Fruit fly (Drosophila melanogaster) whole organism, embryonic: ENCODE results near the gene cmb.

ENCODE experiments used
- Ada2b ChIP-seq: fragments of 200-800 bp; sonication (Bioruptor generic); IDR thresholded peaks from 2 replicates; pipeline ENCODE4 v1.3.6; 2022; ENCODE audit warnings: missing biosample characterization, missing genetic modification characterization
- Antp ChIP-seq: fragments of 200-800 bp; sonication (Bioruptor generic); optimal IDR thresholded peaks from 3 replicates; lab custom pipeline; 2016; ENCODE audit warnings: missing biosample characterization, missing genetic modification characterization
- Blimp-1 ChIP-seq: fragments of 200-800 bp; sonication (Bioruptor generic); optimal IDR thresholded peaks from 3 replicates; lab custom pipeline; 2018; ENCODE audit warnings: missing biosample characterization, missing genetic modification characterization, mild to moderate bottlenecking, moderate library complexity, missing genetic modification reagents
- Bteb2 ChIP-seq: fragments of 200-800 bp; sonication (Bioruptor generic); optimal IDR thresholded peaks from 2 replicates; lab custom pipeline; 2016; ENCODE audit warnings: missing biosample characterization, missing genetic modification characterization
- CG11504 ChIP-seq: fragments of 200-800 bp; sonication (Bioruptor generic); optimal IDR thresholded peaks from 3 replicates; lab custom pipeline; 2019; ENCODE audit warnings: missing biosample characterization, mild to moderate bottlenecking, missing genetic modification characterization, moderate library complexity
- CG14014 ChIP-seq: fragments of 200-800 bp; sonication (Bioruptor generic); IDR thresholded peaks from 2 replicates; pipeline ENCODE4 v1.3.6; 2022; ENCODE audit warnings: missing biosample characterization, missing genetic modification characterization
- CG15514 ChIP-seq: fragments of 200-800 bp; sonication (Bioruptor generic); optimal IDR thresholded peaks from 3 replicates; lab custom pipeline; 2017; ENCODE audit warnings: missing biosample characterization, missing genetic modification characterization, mild to moderate bottlenecking, moderate library complexity, missing genetic modification reagents
- CG15696 ChIP-seq: fragments of 200-800 bp; sonication (Bioruptor generic); optimal IDR thresholded peaks from 2 replicates; lab custom pipeline; 2019; ENCODE audit warnings: missing biosample characterization, mild to moderate bottlenecking, missing genetic modification characterization, moderate library complexity
- CG17328 ChIP-seq: fragments of 200-800 bp; sonication (Bioruptor generic); IDR thresholded peaks from 2 replicates; pipeline ENCODE4 v1.3.6; 2022; ENCODE audit warnings: missing biosample characterization, missing genetic modification characterization
- CG17359 ChIP-seq: fragments of 200-800 bp; sonication (Bioruptor generic); optimal IDR thresholded peaks from 3 replicates; lab custom pipeline; 2018; ENCODE audit warnings: missing biosample characterization, mild to moderate bottlenecking, missing genetic modification characterization, moderate library complexity
- CG18599 ChIP-seq: fragments of 200-800 bp; sonication (Bioruptor generic); optimal IDR thresholded peaks from 3 replicates; lab custom pipeline; 2017; ENCODE audit warnings: missing biosample characterization, missing genetic modification characterization, mild to moderate bottlenecking, moderate library complexity, missing genetic modification reagents
- CG2199 ChIP-seq: fragments of 200-800 bp; sonication (Bioruptor generic); IDR thresholded peaks from 3 replicates; pipeline ENCODE4 v1.3.6; 2022; ENCODE audit warnings: missing biosample characterization, missing genetic modification characterization
- CG2678 ChIP-seq: fragments of 200-800 bp; sonication (Bioruptor generic); optimal IDR thresholded peaks from 3 replicates; lab custom pipeline; 2019; ENCODE audit warnings: missing biosample characterization, mild to moderate bottlenecking, missing genetic modification characterization, moderate library complexity
- CG30020 ChIP-seq: fragments of 200-800 bp; optimal IDR thresholded peaks from 2 replicates; lab custom pipeline; 2019; ENCODE audit warnings: missing biosample characterization, mild to moderate bottlenecking, missing genetic modification characterization, moderate library complexity
- CG32532 ChIP-seq: fragments of 200-800 bp; sonication (Bioruptor generic); IDR thresholded peaks from 2 replicates; pipeline ENCODE4 v1.3.6; 2022; ENCODE audit warnings: missing biosample characterization, missing genetic modification characterization
- CG3407 ChIP-seq: fragments of 200-800 bp; sonication (Bioruptor generic); optimal IDR thresholded peaks from 2 replicates; lab custom pipeline; 2018; ENCODE audit warnings: missing biosample characterization, mild to moderate bottlenecking, missing genetic modification characterization
- CG3995 ChIP-seq: fragments of 200-800 bp; sonication (Bioruptor generic); optimal IDR thresholded peaks from 3 replicates; lab custom pipeline; 2016; ENCODE audit warnings: missing biosample characterization, missing genetic modification characterization
- CG5953 ChIP-seq: fragments of 200-800 bp; sonication (Bioruptor generic); IDR thresholded peaks from 2 replicates; pipeline ENCODE4 v1.3.6; 2022; ENCODE audit warnings: missing biosample characterization, missing genetic modification characterization
- CG6813 ChIP-seq: fragments of 200-800 bp; sonication (Bioruptor generic); optimal IDR thresholded peaks from 2 replicates; lab custom pipeline; 2017; ENCODE audit warnings: missing biosample characterization, missing genetic modification characterization, mild to moderate bottlenecking, moderate library complexity, missing genetic modification reagents
- CG8765 ChIP-seq: fragments of 200-800 bp; sonication (Bioruptor generic); IDR thresholded peaks from 2 replicates; pipeline ENCODE4 v1.3.6; 2022; ENCODE audit warnings: missing biosample characterization, missing genetic modification characterization
- Dll ChIP-seq: fragments of 200-800 bp; sonication (Bioruptor generic); IDR thresholded peaks from 4 replicates; pipeline ENCODE4 v1.3.6; 2022; ENCODE audit warnings: missing biosample characterization, missing genetic modification characterization; ENCODE audit not compliant: partially characterized antibody
- Doc3 ChIP-seq: fragments of 200-800 bp; sonication (Bioruptor generic); IDR thresholded peaks from 3 replicates; pipeline ENCODE4 v1.3.6; 2022; ENCODE audit warnings: missing biosample characterization, missing genetic modification characterization; ENCODE audit not compliant: partially characterized antibody
- E2f2 ChIP-seq: fragments of 200-800 bp; sonication (Bioruptor generic); IDR thresholded peaks from 2 replicates; pipeline ENCODE4 v1.3.6; 2022; ENCODE audit warnings: missing biosample characterization, missing genetic modification characterization
- Med ChIP-seq: fragments of 200-800 bp; sonication (Bioruptor generic); peaks from one replicate; lab custom pipeline; 2016; ENCODE audit warnings: missing biosample characterization, missing genetic modification characterization, mild to moderate bottlenecking, inconsistent platforms, moderate library complexity
- NFAT ChIP-seq: fragments of 200-800 bp; sonication (Bioruptor generic); IDR thresholded peaks from 2 replicates; pipeline ENCODE4 v1.3.6; 2022; ENCODE audit warnings: missing biosample characterization, missing genetic modification characterization
- Rfx ChIP-seq: fragments of 200-800 bp; sonication (Bioruptor generic); IDR thresholded peaks from 2 replicates; pipeline ENCODE4 v1.3.6; 2022; ENCODE audit warnings: missing biosample characterization, missing genetic modification characterization
- Sox102F ChIP-seq: fragments of 200-800 bp; sonication (Bioruptor generic); optimal IDR thresholded peaks from 2 replicates; lab custom pipeline; 2018; ENCODE audit warnings: missing biosample characterization, mild to moderate bottlenecking, missing genetic modification characterization, moderate library complexity
- Xbp1 ChIP-seq: fragments of 200-800 bp; sonication (Bioruptor generic); optimal IDR thresholded peaks from 3 replicates; lab custom pipeline; 2016; ENCODE audit warnings: missing biosample characterization, mild to moderate bottlenecking, missing genetic modification characterization
- ac ChIP-seq: fragments of 200-800 bp; sonication (Bioruptor generic); optimal IDR thresholded peaks from 3 replicates; lab custom pipeline; 2017; ENCODE audit warnings: missing biosample characterization, mild to moderate bottlenecking, missing genetic modification characterization
- bab2 ChIP-seq: fragments of 200-800 bp; sonication (Bioruptor generic); optimal IDR thresholded peaks from 2 replicates; lab custom pipeline; 2016; ENCODE audit warnings: missing biosample characterization, missing genetic modification characterization
- bowl ChIP-seq: fragments of 200-800 bp; sonication (Bioruptor generic); IDR thresholded peaks from 2 replicates; pipeline ENCODE4 v1.3.6; 2022; ENCODE audit warnings: missing biosample characterization, missing genetic modification characterization
- chinmo ChIP-seq: fragments of 200-800 bp; sonication (Bioruptor generic); IDR thresholded peaks from 4 replicates; pipeline ENCODE4 v1.3.6; 2022; ENCODE audit warnings: missing biosample characterization, missing genetic modification characterization; ENCODE audit not compliant: partially characterized antibody
- exex ChIP-seq: fragments of 200-800 bp; sonication (Bioruptor generic); optimal IDR thresholded peaks from 4 replicates; lab custom pipeline; 2018; ENCODE audit warnings: missing biosample characterization, mild to moderate bottlenecking, missing genetic modification characterization, moderate library complexity
- ftz-f1 ChIP-seq: fragments of 200-800 bp; sonication (Bioruptor generic); optimal IDR thresholded peaks from 2 replicates; lab custom pipeline; 2016; ENCODE audit warnings: missing biosample characterization, missing genetic modification characterization
- gcm2 ChIP-seq: fragments of 200-800 bp; sonication (Bioruptor generic); optimal IDR thresholded peaks from 2 replicates; lab custom pipeline; 2016; ENCODE audit warnings: missing biosample characterization, missing genetic modification characterization
- gem ChIP-seq: fragments of 200-800 bp; sonication (Bioruptor generic); optimal IDR thresholded peaks from 2 replicates; lab custom pipeline; 2019; ENCODE audit warnings: missing biosample characterization, mild to moderate bottlenecking, missing genetic modification characterization, moderate library complexity
- kay ChIP-seq: fragments of 200-800 bp; sonication (Bioruptor generic); optimal IDR thresholded peaks from 2 replicates; lab custom pipeline; 2016; ENCODE audit warnings: missing biosample characterization, missing genetic modification characterization
- lab ChIP-seq: fragments of 200-800 bp; sonication (Bioruptor generic); optimal IDR thresholded peaks from 3 replicates; lab custom pipeline; 2017; ENCODE audit warnings: missing biosample characterization, missing genetic modification characterization, mild to moderate bottlenecking, moderate library complexity, missing genetic modification reagents
- nau ChIP-seq: fragments of 200-800 bp; sonication (Bioruptor generic); optimal IDR thresholded peaks from 3 replicates; lab custom pipeline; 2017; ENCODE audit warnings: missing biosample characterization, mild to moderate bottlenecking, missing genetic modification characterization, missing genetic modification reagents
- nerfin-1 ChIP-seq: fragments of 200-800 bp; sonication (Bioruptor generic); optimal IDR thresholded peaks from 3 replicates; lab custom pipeline; 2019; ENCODE audit warnings: missing biosample characterization, mild to moderate bottlenecking, missing genetic modification characterization, moderate library complexity
- nerfin-2 ChIP-seq: fragments of 200-800 bp; sonication (Bioruptor generic); IDR thresholded peaks from 2 replicates; pipeline ENCODE4 v1.3.6; 2022; ENCODE audit warnings: missing biosample characterization, missing genetic modification characterization; ENCODE audit not compliant: partially characterized antibody
- row ChIP-seq: fragments of 200-800 bp; sonication (Bioruptor generic); IDR thresholded peaks from 3 replicates; pipeline ENCODE4 v1.3.6; 2022; ENCODE audit warnings: missing biosample characterization, missing genetic modification characterization
- sd ChIP-seq: fragments of 200-800 bp; sonication (Bioruptor generic); optimal IDR thresholded peaks from 3 replicates; lab custom pipeline; 2018; ENCODE audit warnings: missing biosample characterization, mild to moderate bottlenecking, missing genetic modification characterization, moderate library complexity
- sens ChIP-seq: fragments of 200-800 bp; sonication (Bioruptor generic); peaks from one replicate; lab custom pipeline; 2016; ENCODE audit warnings: missing biosample characterization, missing genetic modification characterization
- sens-2 ChIP-seq: fragments of 200-800 bp; sonication (Bioruptor generic); IDR thresholded peaks from 2 replicates; pipeline ENCODE4 v1.3.6; 2022; ENCODE audit warnings: missing biosample characterization, missing genetic modification characterization
- sug ChIP-seq: fragments of 200-800 bp; optimal IDR thresholded peaks from 2 replicates; lab custom pipeline; 2019; ENCODE audit warnings: missing biosample characterization, mild to moderate bottlenecking, missing genetic modification characterization, moderate library complexity
- tio ChIP-seq: fragments of 200-800 bp; sonication (Bioruptor generic); optimal IDR thresholded peaks from 2 replicates; lab custom pipeline; 2017; ENCODE audit warnings: missing biosample characterization, missing genetic modification characterization, inconsistent platforms
- unpg ChIP-seq: fragments of 200-800 bp; sonication (Bioruptor generic); optimal IDR thresholded peaks from 3 replicates; lab custom pipeline; 2018; ENCODE audit warnings: missing biosample characterization, mild to moderate bottlenecking, missing genetic modification characterization, moderate library complexity
- vfl ChIP-seq: fragments of 200-800 bp; sonication (Bioruptor generic); optimal IDR thresholded peaks from 2 replicates; lab custom pipeline; 2016; ENCODE audit warnings: missing biosample characterization, missing genetic modification characterization

cmb gene

dm6 chr3L:13488129-13488876, 45.9 kb downstream of the cmb start (continued):
- TF ChIP-seq kay (GFP tag; lab: Kevin White, UChicago) (peak; percentile 14), CG3995 (GFP tag; lab: Kevin White, UChicago) (no peak), CG2678 (tag; lab: Kevin White, UChicago) (peak; percentile 5), CG5953 (GFP tag; lab: Robert Waterston, UW) (no peak), sd (peak; percentile 97), CG11504 (tag; lab: Kevin White, UChicago) (peak; percentile 44), bowl (GFP tag; lab: Robert Waterston, UW) (no peak), chinmo (GFP tag; lab: Robert Waterston, UW) (0 out of 4 replicates have a peak, but pooled peaks have one; percentile 25), Antp (GFP tag; lab: Kevin White, UChicago) (peak; percentile 4), CG30020 (tag; lab: Kevin White, UChicago) (no peak), Doc3 (GFP tag; lab: Robert Waterston, UW) (no peak), Xbp1 (GFP tag; lab: Kevin White, UChicago) (peak; percentile 2), unpg (no peak), Dll (GFP tag; lab: Robert Waterston, UW) (no peak), vfl (GFP tag; lab: Kevin White, UChicago) (no peak), CG14014 (GFP tag; lab: Robert Waterston, UW) (peak; percentile 35; the same call in 1 of the 2 replicates), row (peak; percentile 40; the same call in 1 of the 3 replicates), nerfin-1 (no peak), tio (GFP tag; lab: Kevin White, UChicago) (no peak), E2f2 (GFP tag; lab: Robert Waterston, UW) (no peak), bab2 (GFP tag; lab: Kevin White, UChicago) (no peak), CG3407 (GFP tag; lab: Kevin White, UChicago) (no peak), NFAT (no peak), ftz-f1 (no peak), CG17359 (tag; lab: Kevin White, UChicago) (peak; percentile 12), gem (tag; lab: Kevin White, UChicago) (peak; percentile 9), Ada2b (no peak), ac (GFP tag; lab: Kevin White, UChicago) (no peak), CG32532 (GFP tag; lab: Robert Waterston, UW) (no peak), Rfx (GFP tag; lab: Robert Waterston, UW) (peak; percentile 44; the same call in 1 of the 2 replicates), gcm2 (GFP tag; lab: Kevin White, UChicago) (no peak), CG2199 (GFP tag; lab: Robert Waterston, UW) (peak; percentile 80; the same call in 1 of the 3 replicates), Bteb2 (GFP tag; lab: Kevin White, UChicago) (no peak), CG8765 (GFP tag; lab: Robert Waterston, UW) (no peak), Blimp-1 (GFP tag; lab: Kevin White, UChicago) (no peak)

- TF ChIP-seq CG15514 (GFP tag; lab: Kevin White, UChicago) (no peak), CG18599 (GFP tag; lab: Kevin White, UChicago) (no peak), CG15696 (tag; lab: Kevin White, UChicago) (peak; percentile 8), CG17328 (GFP tag; lab: Robert Waterston, UW) (no peak), sens (GFP tag; lab: Kevin White, UChicago) (peak; percentile 68), sens-2 (GFP tag; lab: Robert Waterston, UW) (0 out of 2 replicates have a peak, but pooled peaks have one; percentile 23), Med (GFP tag; lab: Kevin White, UChicago) (peak; percentile 61), nau (GFP tag; lab: Kevin White, UChicago) (peak; percentile 52), lab (GFP tag; lab: Kevin White, UChicago) (peak; percentile 12), Sox102F (GFP tag; lab: Kevin White, UChicago) (no peak), exex (tag; lab: Kevin White, UChicago) (peak; percentile 77), nerfin-2 (GFP tag; lab: Robert Waterston, UW) (no peak), sug (tag; lab: Kevin White, UChicago) (peak; percentile 1), CG6813 (GFP tag; lab: Kevin White, UChicago) (peak; percentile 45)
Measured at dm6 chr3L:13489193-13489752, 46.9 kb downstream of the cmb start.
